Fruit fly (Drosophila melanogaster) whole organism, embryonic: ENCODE data around the gene PXo.
A peak's percentile ranks its signal among the peaks of the same experiment; 100 is the strongest.

Experiments used
- BtbVII ChIP-seq: fragments of 200-800 bp; sonication (Bioruptor generic); optimal IDR thresholded peaks from 3 replicates; lab custom pipeline; 2017; ENCODE audit warnings: missing biosample characterization, mild to moderate bottlenecking, missing genetic modification characterization
- CG10147 ChIP-seq: fragments of 200-800 bp; sonication (Bioruptor generic); optimal IDR thresholded peaks from 2 replicates; lab custom pipeline; 2019; ENCODE audit warnings: missing biosample characterization, mild to moderate bottlenecking, missing genetic modification characterization, moderate library complexity
- CG10366 ChIP-seq: fragments of 200-800 bp; sonication (Bioruptor generic); IDR thresholded peaks from 2 replicates; pipeline ENCODE4 v1.3.6; 2022; ENCODE audit warnings: missing biosample characterization, missing genetic modification characterization
- CG10462 ChIP-seq: fragments of 200-800 bp; sonication (Bioruptor generic); optimal IDR thresholded peaks from 2 replicates; lab custom pipeline; 2016; ENCODE audit warnings: missing biosample characterization, missing genetic modification characterization
- CG10543 ChIP-seq: fragments of 200-800 bp; sonication (Bioruptor generic); optimal IDR thresholded peaks from 3 replicates; lab custom pipeline; 2017; ENCODE audit warnings: missing biosample characterization, mild to moderate bottlenecking, missing genetic modification characterization, moderate library complexity
- CG11085 ChIP-seq: fragments of 200-800 bp; sonication (Bioruptor generic); IDR thresholded peaks from 2 replicates; pipeline ENCODE4 v1.3.6; 2022; ENCODE audit warnings: missing biosample characterization, missing genetic modification characterization
- CG11723 ChIP-seq: fragments of 200-800 bp; sonication (Bioruptor generic); optimal IDR thresholded peaks from 2 replicates; lab custom pipeline; 2017; ENCODE audit warnings: missing biosample characterization, mild to moderate bottlenecking, missing genetic modification characterization
- CG12769 ChIP-seq: fragments of 200-800 bp; sonication (Bioruptor generic); optimal IDR thresholded peaks from 2 replicates; lab custom pipeline; 2019; ENCODE audit warnings: missing biosample characterization, mild to moderate bottlenecking, missing genetic modification characterization, moderate library complexity
- CG13424 ChIP-seq: fragments of 200-800 bp; sonication (Bioruptor generic); optimal IDR thresholded peaks from 2 replicates; lab custom pipeline; 2019; ENCODE audit warnings: missing biosample characterization, mild to moderate bottlenecking, missing genetic modification characterization, moderate library complexity
- CG14965 ChIP-seq: fragments of 200-800 bp; sonication (Bioruptor generic); optimal IDR thresholded peaks from 2 replicates; lab custom pipeline; 2016; ENCODE audit warnings: missing biosample characterization, missing genetic modification characterization, borderline replicate concordance
- CG15011 ChIP-seq: fragments of 200-800 bp; sonication (Bioruptor generic); optimal IDR thresholded peaks from 3 replicates; lab custom pipeline; 2018; ENCODE audit warnings: missing biosample characterization, mild to moderate bottlenecking, missing genetic modification characterization
- CG17568 ChIP-seq: fragments of 200-800 bp; sonication (Bioruptor generic); optimal IDR thresholded peaks from 2 replicates; lab custom pipeline; 2018; ENCODE audit warnings: missing biosample characterization, mild to moderate bottlenecking, missing genetic modification characterization, moderate library complexity
- CG17829 ChIP-seq: fragments of 200-800 bp; optimal IDR thresholded peaks from 2 replicates; lab custom pipeline; 2019; ENCODE audit warnings: missing biosample characterization, mild to moderate bottlenecking, missing genetic modification characterization, moderate library complexity
- CG17912 ChIP-seq: fragments of 200-800 bp; sonication (Bioruptor generic); optimal IDR thresholded peaks from 2 replicates; lab custom pipeline; 2018; ENCODE audit warnings: missing biosample characterization, mild to moderate bottlenecking, missing genetic modification characterization
- CG32532 ChIP-seq: fragments of 200-800 bp; sonication (Bioruptor generic); IDR thresholded peaks from 2 replicates; pipeline ENCODE4 v1.3.6; 2022; ENCODE audit warnings: missing biosample characterization, missing genetic modification characterization
- CG3995 ChIP-seq: fragments of 200-800 bp; sonication (Bioruptor generic); optimal IDR thresholded peaks from 3 replicates; lab custom pipeline; 2016; ENCODE audit warnings: missing biosample characterization, missing genetic modification characterization
- CG8388 ChIP-seq: fragments of 200-800 bp; sonication (Bioruptor generic); optimal IDR thresholded peaks from 2 replicates; lab custom pipeline; 2019; ENCODE audit warnings: missing biosample characterization, mild to moderate bottlenecking, missing genetic modification characterization, moderate library complexity
- CG8478 ChIP-seq: fragments of >200 bp; optimal IDR thresholded peaks from 2 replicates; lab custom pipeline; 2018
- CG9727 ChIP-seq: fragments of 200-800 bp; sonication (Bioruptor generic); optimal IDR thresholded peaks from 3 replicates; lab custom pipeline; 2017; ENCODE audit warnings: missing biosample characterization, mild to moderate bottlenecking, missing genetic modification characterization
- CG9817 ChIP-seq: fragments of 200-800 bp; sonication (Bioruptor generic); optimal IDR thresholded peaks from 2 replicates; lab custom pipeline; 2018; ENCODE audit warnings: missing biosample characterization, mild to moderate bottlenecking, missing genetic modification characterization, moderate library complexity
- CTCF ChIP-seq: fragments of 200-800 bp; sonication (Bioruptor generic); optimal IDR thresholded peaks from 2 replicates; lab custom pipeline; 2017; ENCODE audit warnings: missing biosample characterization, mild to moderate bottlenecking, missing genetic modification characterization, moderate library complexity
- Dfd ChIP-seq, 2 experiments: fragments of >200 bp; optimal IDR thresholded peaks; 2 replicates each; lab custom pipeline; 2017; ENCODE audit warnings: missing biosample characterization in 2 of 2, missing genetic modification characterization in 2 of 2
- Dp ChIP-seq: fragments of 200-800 bp; sonication (Bioruptor generic); optimal IDR thresholded peaks from 2 replicates; lab custom pipeline; 2018; ENCODE audit warnings: missing biosample characterization, mild to moderate bottlenecking, missing genetic modification characterization, moderate library complexity
- Elba2 ChIP-seq: fragments of 200-800 bp; sonication (Bioruptor generic); optimal IDR thresholded peaks from 3 replicates; lab custom pipeline; 2016; ENCODE audit warnings: missing biosample characterization, missing genetic modification characterization
- Gsc ChIP-seq: fragments of 200-800 bp; sonication (Bioruptor generic); IDR thresholded peaks from 2 replicates; pipeline ENCODE4 v1.3.6; 2022; ENCODE audit warnings: missing biosample characterization, missing genetic modification characterization
- H15 ChIP-seq: fragments of 200-800 bp; sonication (Bioruptor generic); IDR thresholded peaks from 3 replicates; pipeline ENCODE4 v1.3.6; 2022; ENCODE audit warnings: missing biosample characterization, missing genetic modification characterization
- HHEX ChIP-seq: fragments of 200-800 bp; sonication (Bioruptor generic); optimal IDR thresholded peaks from 3 replicates; lab custom pipeline; 2017; ENCODE audit warnings: missing biosample characterization, mild to moderate bottlenecking, missing genetic modification characterization, missing genetic modification reagents
- HLH3B ChIP-seq: fragments of 200-800 bp; sonication (Bioruptor generic); IDR thresholded peaks from 2 replicates; pipeline ENCODE4 v1.3.6; 2022; ENCODE audit warnings: missing biosample characterization, missing genetic modification characterization
- HmgD ChIP-seq: fragments of 200-800 bp; sonication (Bioruptor generic); optimal IDR thresholded peaks from 3 replicates; lab custom pipeline; 2016; ENCODE audit warnings: missing biosample characterization, missing genetic modification characterization
- Hr78 ChIP-seq, 2 experiments: fragments of 200-800 bp in 1 of 2; fragments of >200 bp in 1 of 2; sonication (Bioruptor generic) in 1 of 2; optimal IDR thresholded peaks; 2 replicates each; lab custom pipeline; 2017 to 2019; ENCODE audit warnings: missing biosample characterization in 2 of 2, missing genetic modification characterization in 2 of 2, mild to moderate bottlenecking in 1 of 2, moderate library complexity in 1 of 2
- Oli ChIP-seq: fragments of 200-800 bp; sonication (Bioruptor generic); optimal IDR thresholded peaks from 2 replicates; lab custom pipeline; 2018; ENCODE audit warnings: missing biosample characterization, mild to moderate bottlenecking, missing genetic modification characterization, moderate library complexity
- Ravus ChIP-seq: fragments of 200-800 bp; sonication (Bioruptor generic); IDR thresholded peaks from 2 replicates; pipeline ENCODE4 v1.3.6; 2022; ENCODE audit warnings: missing biosample characterization, missing genetic modification characterization
- Ssrp ChIP-seq: fragments of 200-800 bp; sonication (Bioruptor generic); optimal IDR thresholded peaks from 2 replicates; lab custom pipeline; 2018; ENCODE audit warnings: missing biosample characterization, mild to moderate bottlenecking, missing genetic modification characterization, moderate library complexity
- TFAM ChIP-seq: fragments of 200-800 bp; sonication (Bioruptor generic); optimal IDR thresholded peaks from 2 replicates; lab custom pipeline; 2017; ENCODE audit warnings: missing biosample characterization, missing genetic modification characterization, inconsistent platforms
- Tbp ChIP-seq: fragments of >200 bp; optimal IDR thresholded peaks from 2 replicates; lab custom pipeline; 2018; ENCODE audit warnings: missing biosample characterization, missing genetic modification characterization
- Vsx1 ChIP-seq: fragments of 200-800 bp; sonication (Bioruptor generic); optimal IDR thresholded peaks from 2 replicates; lab custom pipeline; 2017; ENCODE audit warnings: missing biosample characterization, mild to moderate bottlenecking, missing genetic modification characterization, missing genetic modification reagents
- Xrp1 ChIP-seq: fragments of 200-800 bp; sonication (Bioruptor generic); IDR thresholded peaks from 2 replicates; pipeline ENCODE4 v1.3.6; 2022; ENCODE audit warnings: missing biosample characterization, missing genetic modification characterization
- crc ChIP-seq: fragments of 200-800 bp; sonication (Bioruptor generic); optimal IDR thresholded peaks from 2 replicates; lab custom pipeline; 2016; ENCODE audit warnings: missing biosample characterization, missing genetic modification characterization
- emc ChIP-seq: fragments of 200-800 bp; sonication (Bioruptor generic); optimal IDR thresholded peaks from 2 replicates; lab custom pipeline; 2016; ENCODE audit warnings: missing biosample characterization, missing genetic modification characterization
- eve ChIP-seq, 2 experiments: fragments of >200 bp; optimal IDR thresholded peaks; 2 replicates each; lab custom pipeline; 2017; ENCODE audit warnings: missing biosample characterization in 2 of 2, missing genetic modification characterization in 2 of 2
- ewg ChIP-seq: fragments of 200-800 bp; sonication (Bioruptor generic); optimal IDR thresholded peaks from 3 replicates; lab custom pipeline; 2017; ENCODE audit warnings: mild to moderate bottlenecking, missing biosample characterization, missing genetic modification reagents, missing genetic modification characterization
- fd102C ChIP-seq: fragments of 200-800 bp; sonication (Bioruptor generic); optimal IDR thresholded peaks from 2 replicates; lab custom pipeline; 2018; ENCODE audit warnings: missing biosample characterization, mild to moderate bottlenecking, missing genetic modification characterization, moderate library complexity
- jing ChIP-seq: fragments of 200-800 bp; sonication (Bioruptor generic); optimal IDR thresholded peaks from 2 replicates; lab custom pipeline; 2018; ENCODE audit warnings: missing biosample characterization, mild to moderate bottlenecking, missing genetic modification characterization
- knrl ChIP-seq: fragments of 200-800 bp; sonication (Bioruptor generic); IDR thresholded peaks from 3 replicates; pipeline ENCODE4 v1.3.6; 2022; ENCODE audit warnings: missing biosample characterization, missing genetic modification characterization; ENCODE audit not compliant: partially characterized antibody
- lmd ChIP-seq: fragments of 200-800 bp; sonication (Bioruptor generic); IDR thresholded peaks from 2 replicates; pipeline ENCODE4 v1.3.6; 2022; ENCODE audit warnings: missing biosample characterization, missing genetic modification characterization
- nmo ChIP-seq: fragments of 200-800 bp; sonication (Bioruptor generic); optimal IDR thresholded peaks from 2 replicates; lab custom pipeline; 2018; ENCODE audit warnings: missing biosample characterization, mild to moderate bottlenecking, missing genetic modification characterization, moderate library complexity
- org-1 ChIP-seq: fragments of 200-800 bp; sonication (Bioruptor generic); optimal IDR thresholded peaks from 2 replicates; lab custom pipeline; 2017; ENCODE audit warnings: missing biosample characterization, missing genetic modification characterization
- pho ChIP-seq: fragments of 200-800 bp; sonication (Bioruptor generic); optimal IDR thresholded peaks from 2 replicates; lab custom pipeline; 2016; ENCODE audit warnings: missing biosample characterization, missing genetic modification characterization
- run ChIP-seq: fragments of 200-800 bp; sonication (Bioruptor generic); optimal IDR thresholded peaks from 3 replicates; lab custom pipeline; 2018; ENCODE audit warnings: missing biosample characterization, mild to moderate bottlenecking, missing genetic modification characterization
- sima ChIP-seq: fragments of 200-800 bp; sonication (Bioruptor generic); optimal IDR thresholded peaks from 2 replicates; lab custom pipeline; 2016; ENCODE audit warnings: missing biosample characterization, missing genetic modification characterization
- unc-4 ChIP-seq: fragments of 200-800 bp; sonication (Bioruptor generic); IDR thresholded peaks from 2 replicates; pipeline ENCODE4 v1.3.6; 2022; ENCODE audit warnings: missing biosample characterization, missing genetic modification characterization; ENCODE audit not compliant: partially characterized antibody

PXo gene

dm6 chr3L:5869614-5870204 lies 51.4 kb downstream of the PXo start (continued):
- TF ChIP-seq TFAM (peak; percentile 21), H15 (GFP tag; lab: Robert Waterston, UW) (peak; percentile 77), HHEX (GFP tag; lab: Kevin White, UChicago) (peak; percentile 16), Tbp (GFP tag; lab: Kevin White, UChicago) (no peak), CG11723 (GFP tag; lab: Kevin White, UChicago) (no peak), lmd (GFP tag; lab: Robert Waterston, UW) (peak; percentile 77), CG8388 (GFP tag; lab: Kevin White, UChicago) (no peak), eve (GFP tag; optimal IDR thresholded peaks at IDR 0.05; lab: Kevin White, UChicago) (no peak), CG12769 (tag; lab: Kevin White, UChicago) (no peak), Dp (GFP tag; lab: Kevin White, UChicago) (no peak), pho (peak; percentile 44), Ssrp (tag; lab: Kevin White, UChicago) (no peak), CG9817 (peak; percentile 61), CG9727 (GFP tag; lab: Kevin White, UChicago) (no peak), CTCF (GFP tag; lab: Kevin White, UChicago) (peak; percentile 100), CG11085 (GFP tag; lab: Robert Waterston, UW) (peak; percentile 81), Vsx1 (GFP tag; lab: Kevin White, UChicago) (no peak), ewg (GFP tag; lab: Kevin White, UChicago) (peak; percentile 34), Dfd (GFP tag; optimal IDR thresholded peaks at IDR 0.05; lab: Kevin White, UChicago) (no peak), CG10543 (GFP tag; lab: Kevin White, UChicago) (no peak), run (tag; lab: Kevin White, UChicago) (no peak), BtbVII (GFP tag; lab: Kevin White, UChicago) (peak; percentile 35), unc-4 (GFP tag; lab: Robert Waterston, UW) (0 out of 2 replicates have a peak, but pooled peaks have one; percentile 16), Oli (tag; lab: Kevin White, UChicago) (peak; percentile 20), HLH3B (GFP tag; lab: Robert Waterston, UW) (peak; percentile 71), HmgD (peak; percentile 62), Xrp1 (GFP tag; lab: Robert Waterston, UW) (peak; percentile 36; the same call in 1 of the 2 replicates), CG17912 (peak; percentile 49), crc (GFP tag; lab: Kevin White, UChicago) (no peak), CG17829 (peak; percentile 83), CG15011 (no peak), Elba2 (peak; percentile 11), CG10366 (GFP tag; lab: Robert Waterston, UW) (peak; percentile 78), CG10147 (GFP tag; lab: Kevin White, UChicago) (no peak), Ravus (GFP tag; lab: Robert Waterston, UW) (no peak), emc (peak; percentile 22), Gsc (GFP tag; lab: Robert Waterston, UW) (no peak), CG13424 (tag; lab: Kevin White, UChicago) (peak; percentile 51), CG10462 (GFP tag; lab: Kevin White, UChicago) (no peak), CG32532 (GFP tag; lab: Robert Waterston, UW) (peak; percentile 93), CG3995 (GFP tag; lab: Kevin White, UChicago) (no peak), fd102C (GFP tag; lab: Kevin White, UChicago) (peak; percentile 23), knrl (GFP tag; lab: Robert Waterston, UW) (peak; percentile 65; the same call in 1 of the 3 replicates), Hr78 (GFP tag; optimal IDR thresholded peaks at IDR 0.05; lab: Kevin White, UChicago) (no peak), CG8478 (lab: Kevin White, UChicago) (peak; percentile 85), CG17568 (GFP tag; lab: Kevin White, UChicago) (no peak), jing (peak; percentile 7), sima (peak; percentile 28), nmo (GFP tag; lab: Kevin White, UChicago) (peak; percentile 66), org-1 (GFP tag; lab: Kevin White, UChicago) (no peak), CG14965 (GFP tag; lab: Kevin White, UChicago) (peak; percentile 50)
